Worm (Caenorhabditis elegans) whole organism, early embryonic: ENCODE data around the gene nlp-18.

Experiments used
- B0310.2 ChIP-seq: sonication (generic microtip); optimal IDR thresholded peaks from 2 replicates; lab custom pipeline; 2016; ENCODE audit warnings: mild to moderate bottlenecking, missing genetic modification characterization, missing compliant biosample characterization
- F13C5.2 ChIP-seq: sonication (generic microtip); optimal IDR thresholded peaks from 2 replicates; lab custom pipeline; 2017; ENCODE audit warnings: mild to moderate bottlenecking, missing genetic modification characterization, inconsistent platforms, missing compliant biosample characterization
- aly-1 ChIP-seq: sonication (generic microtip); optimal IDR thresholded peaks from 2 replicates; lab custom pipeline; 2016; ENCODE audit warnings: missing genetic modification characterization, missing compliant biosample characterization
- ama-1 ChIP-seq: fragments of 150-350 bp; optimal IDR thresholded peaks from 2 replicates; lab custom pipeline; 2014
- ceh-13 ChIP-seq: fragments of 200-800 bp; sonication (Bioruptor generic); optimal IDR thresholded peaks from 2 replicates; lab custom pipeline; 2018; ENCODE audit warnings: mild to moderate bottlenecking, missing genetic modification characterization, missing compliant biosample characterization
- ceh-36 ChIP-seq: sonication (generic microtip); optimal IDR thresholded peaks from 2 replicates; lab custom pipeline; 2016; ENCODE audit warnings: missing genetic modification characterization, inconsistent platforms, missing compliant biosample characterization
- ets-7 ChIP-seq: sonication (generic microtip); optimal IDR thresholded peaks from 2 replicates; lab custom pipeline; 2016; ENCODE audit warnings: missing genotype, missing genetic modification characterization, missing compliant biosample characterization
- flt-1 ChIP-seq: fragments of 200-800 bp; sonication (Bioruptor generic); IDR thresholded peaks from 2 replicates; pipeline ENCODE4 v1.3.6; 2022; ENCODE audit warnings: missing genetic modification characterization, missing compliant biosample characterization
- hmbx-1 ChIP-seq: sonication (generic microtip); optimal IDR thresholded peaks from 2 replicates; lab custom pipeline; 2016; ENCODE audit warnings: mild to moderate bottlenecking, missing genetic modification characterization, missing compliant biosample characterization
- hmg-4 ChIP-seq: fragments of 200-800 bp; sonication (Bioruptor generic); optimal IDR thresholded peaks from 2 replicates; lab custom pipeline; 2018; ENCODE audit warnings: mild to moderate bottlenecking, missing genetic modification characterization, missing compliant biosample characterization
- hnd-1 ChIP-seq: sonication (generic microtip); optimal IDR thresholded peaks from 2 replicates; lab custom pipeline; 2016; ENCODE audit warnings: missing genetic modification characterization, missing compliant biosample characterization
- pes-1 ChIP-seq: fragments of 200-800 bp; sonication (Bioruptor generic); IDR thresholded peaks from 2 replicates; pipeline ENCODE4 v1.3.6; 2022; ENCODE audit warnings: missing genetic modification reagents, missing genetic modification characterization, missing compliant biosample characterization
- scrt-1 ChIP-seq: fragments of 200-800 bp; sonication (Bioruptor generic); IDR thresholded peaks from 2 replicates; pipeline ENCODE4 v1.3.6; 2022; ENCODE audit warnings: missing genetic modification characterization, missing compliant biosample characterization
- sea-1 ChIP-seq: fragments of 200-800 bp; sonication (Bioruptor generic); conservative IDR thresholded peaks from 2 replicates; pipeline ENCODE4 v1.3.6; 2022; ENCODE audit warnings: missing genetic modification characterization, missing compliant biosample characterization
- tbx-11 ChIP-seq: fragments of 200-800 bp; sonication (Bioruptor generic); IDR thresholded peaks from 2 replicates; pipeline ENCODE4 v1.3.6; 2022; ENCODE audit warnings: missing genetic modification characterization, missing compliant biosample characterization
- tbx-37 ChIP-seq: fragments of 200-800 bp; sonication (Bioruptor generic); conservative IDR thresholded peaks from 2 replicates; pipeline ENCODE4 v1.3.6; 2022; ENCODE audit warnings: missing genetic modification reagents, missing genetic modification characterization, missing compliant biosample characterization
- tra-4 ChIP-seq: sonication (generic microtip); optimal IDR thresholded peaks from 2 replicates; lab custom pipeline; 2017; ENCODE audit warnings: missing genetic modification characterization, missing compliant biosample characterization

The nlp-18 gene

DNA sequence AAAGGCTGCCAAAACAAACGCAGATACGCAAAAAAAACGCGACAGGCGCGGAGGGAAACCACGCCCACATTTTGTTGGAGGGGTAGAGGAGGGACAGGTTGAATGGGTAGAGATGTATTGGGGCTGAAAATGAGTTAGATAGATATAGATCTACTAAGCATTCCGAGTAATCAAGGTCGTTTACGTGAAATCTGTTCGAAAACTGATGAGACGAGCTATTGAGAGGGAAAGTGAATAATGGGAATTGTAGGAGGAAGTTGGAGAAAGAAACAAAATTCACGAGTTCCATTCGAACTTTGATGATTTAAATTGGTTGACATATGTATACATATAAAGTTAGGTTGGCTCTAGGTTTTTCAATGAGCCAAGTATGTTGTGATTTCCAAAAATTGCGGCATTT lies 13.3 kb downstream of the nlp-18 start:
- TF ChIP-seq B0310.2 (no peak), hnd-1 (tag; lab: Kevin White, UChicago) (no peak), ama-1 (lab: Kevin White, UChicago) (no peak), scrt-1 (GFP tag; lab: Robert Waterston, UW) (no peak), tbx-37 (GFP tag; lab: Robert Waterston, UW) (no peak), pes-1 (GFP tag; lab: Robert Waterston, UW) (no peak), hmbx-1 (tag; lab: Kevin White, UChicago) (no peak), aly-1 (tag; lab: Kevin White, UChicago) (no peak), F13C5.2 (no peak), ets-7 (no peak), flt-1 (GFP tag; lab: Robert Waterston, UW) (no peak), sea-1 (GFP tag; lab: Robert Waterston, UW) (no peak), ceh-36 (tag; lab: Kevin White, UChicago) (no peak)

DNA sequence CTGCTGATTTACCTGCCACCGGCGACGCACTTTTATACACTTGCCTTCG lies 13.5 kb downstream of the nlp-18 start, which contains the start of gene ram-2:
ram-2 (minus strand) TSS at position 47 of the 49 bp plus-strand sequence.
- TF ChIP-seq ceh-36 (tag; lab: Kevin White, UChicago) = no peak
- no peak for TF ChIP-seq B0310.2
- no peak for TF ChIP-seq hmg-4 (GFP tag; lab: Kevin White, UChicago)
- no peak for TF ChIP-seq flt-1 (GFP tag; lab: Robert Waterston, UW)
- TF ChIP-seq ets-7 = no peak
- no peak for TF ChIP-seq tra-4 (tag; lab: Kevin White, UChicago)
- no peak for TF ChIP-seq aly-1 (tag; lab: Kevin White, UChicago)

ce11 chrII:11016435-11016834 lies 13.8 kb downstream of the nlp-18 start:
- TF ChIP-seq ets-7 (no peak), tbx-11 (GFP tag; lab: Robert Waterston, UW) (no peak), sea-1 (GFP tag; lab: Robert Waterston, UW) (no peak), ceh-13 (GFP tag; lab: Kevin White, UChicago) (no peak)

ce11 chrII:11015734-11016133 lies 14.5 kb downstream of the nlp-18 start:
- no peak for TF ChIP-seq ceh-36 (tag; lab: Kevin White, UChicago)

DNA sequence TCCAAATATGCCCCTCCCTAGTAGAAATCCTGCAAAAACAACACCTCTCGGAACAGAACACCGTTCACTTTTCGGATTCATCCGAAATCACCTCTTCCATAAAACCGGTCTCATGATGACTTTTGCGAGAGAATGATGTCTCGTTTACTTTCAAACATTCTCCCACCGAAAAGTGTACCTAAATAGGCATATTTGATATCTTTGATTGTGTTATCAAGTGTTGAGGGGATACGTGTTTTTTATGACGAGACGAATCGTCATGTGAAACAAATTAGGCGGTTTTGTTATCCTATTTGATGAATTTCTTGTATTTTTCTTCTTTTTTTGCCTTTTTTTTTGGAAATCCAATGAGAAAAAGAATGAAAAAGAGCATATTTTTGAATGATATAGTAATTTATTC lies 15.0 kb downstream of the nlp-18 start:
- TF ChIP-seq scrt-1 (GFP tag; lab: Robert Waterston, UW) = no peak
- no peak for TF ChIP-seq tbx-11 (GFP tag; lab: Robert Waterston, UW)
- no peak for TF ChIP-seq hmg-4 (GFP tag; lab: Kevin White, UChicago)
- no peak for TF ChIP-seq aly-1 (tag; lab: Kevin White, UChicago)
- TF ChIP-seq ceh-13 (GFP tag; lab: Kevin White, UChicago) = no peak
- TF ChIP-seq ama-1 (lab: Kevin White, UChicago) = no peak
- no peak for TF ChIP-seq ets-7

ce11 chrII:11013667-11014066 lies 16.5 kb downstream of the nlp-18 start, which contains the start of gene col-81:
TSS of gene col-81 (minus strand) at chrII:11013767.
- TF ChIP-seq tbx-37 (GFP tag; lab: Robert Waterston, UW) (no peak), tra-4 (tag; lab: Kevin White, UChicago) (no peak), hnd-1 (tag; lab: Kevin White, UChicago) (no peak), F13C5.2 (no peak), ama-1 (lab: Kevin White, UChicago) (no peak), ceh-36 (tag; lab: Kevin White, UChicago) (no peak), flt-1 (GFP tag; lab: Robert Waterston, UW) (no peak), hmbx-1 (tag; lab: Kevin White, UChicago) (no peak), ceh-13 (GFP tag; lab: Kevin White, UChicago) (no peak), tbx-11 (GFP tag; lab: Robert Waterston, UW) (no peak), scrt-1 (GFP tag; lab: Robert Waterston, UW) (no peak), B0310.2 (no peak), ets-7 (no peak), pes-1 (GFP tag; lab: Robert Waterston, UW) (no peak), sea-1 (GFP tag; lab: Robert Waterston, UW) (no peak), hmg-4 (GFP tag; lab: Kevin White, UChicago) (no peak), aly-1 (tag; lab: Kevin White, UChicago) (no peak)

- TF ChIP-seq hnd-1 (tag; lab: Kevin White, UChicago) (no peak), scrt-1 (GFP tag; lab: Robert Waterston, UW) (0 out of 2 replicates have a peak, but pooled peaks have one; percentile 19)
Measured at ce11 chrII:11012532-11013179, 17.5 kb downstream of the nlp-18 start.

DNA sequence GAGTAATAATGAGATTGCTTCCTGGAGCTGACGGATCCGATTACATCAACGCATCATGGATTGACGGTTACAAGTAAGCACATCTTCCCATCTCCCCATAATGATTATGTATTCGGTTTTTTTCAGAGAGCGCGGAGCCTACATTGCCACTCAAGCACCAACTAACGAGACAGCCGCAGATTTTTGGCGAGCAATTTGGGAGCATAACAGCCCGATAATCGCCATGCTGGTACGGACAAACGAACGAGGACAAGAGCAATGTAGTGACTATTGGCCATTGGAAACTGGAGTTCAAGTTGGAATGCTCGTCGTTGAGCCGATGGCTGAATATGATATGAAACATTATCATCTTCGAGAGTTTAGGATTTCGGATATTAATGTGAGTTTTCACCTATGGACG lies 19.3 kb downstream of the nlp-18 start:
- TF ChIP-seq ets-7 (no peak), scrt-1 (GFP tag; lab: Robert Waterston, UW) (no peak), sea-1 (GFP tag; lab: Robert Waterston, UW) (no peak), F13C5.2 (no peak), pes-1 (GFP tag; lab: Robert Waterston, UW) (no peak), ama-1 (lab: Kevin White, UChicago) (no peak), tbx-11 (GFP tag; lab: Robert Waterston, UW) (no peak), B0310.2 (no peak), flt-1 (GFP tag; lab: Robert Waterston, UW) (no peak), tbx-37 (GFP tag; lab: Robert Waterston, UW) (no peak), hnd-1 (tag; lab: Kevin White, UChicago) (no peak), ceh-36 (tag; lab: Kevin White, UChicago) (no peak)

DNA sequence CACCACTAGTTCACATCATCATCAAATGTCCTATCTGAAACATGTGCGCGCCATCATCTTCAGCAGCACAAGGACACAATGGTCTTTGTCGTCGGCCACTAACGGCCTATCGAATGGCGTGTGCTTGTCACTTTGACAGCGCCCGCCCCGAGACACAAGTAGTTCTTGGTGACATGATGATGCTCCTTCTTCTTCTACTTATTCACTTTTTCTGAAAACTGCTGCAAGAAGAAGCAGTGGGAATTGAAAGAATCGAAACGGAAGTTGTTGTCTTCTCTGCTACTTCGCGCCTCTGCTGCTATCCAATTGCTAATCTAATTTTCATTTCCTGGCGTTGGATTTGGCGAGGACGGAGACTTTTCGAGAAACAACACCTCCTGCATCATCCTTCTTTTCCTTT lies 25.8 kb downstream of the nlp-18 start:
- no peak for TF ChIP-seq scrt-1 (GFP tag; lab: Robert Waterston, UW)
- TF ChIP-seq aly-1 (tag; lab: Kevin White, UChicago) = no peak
- no peak for TF ChIP-seq B0310.2
- TF ChIP-seq ceh-36 (tag; lab: Kevin White, UChicago) = no peak
- TF ChIP-seq ama-1 (lab: Kevin White, UChicago) = no peak
- no peak for TF ChIP-seq pes-1 (GFP tag; lab: Robert Waterston, UW)
- no peak for TF ChIP-seq hnd-1 (tag; lab: Kevin White, UChicago)
- no peak for TF ChIP-seq ets-7
- TF ChIP-seq hmbx-1 (tag; lab: Kevin White, UChicago) = no peak
- TF ChIP-seq F13C5.2 = no peak
- TF ChIP-seq tra-4 (tag; lab: Kevin White, UChicago) = no peak
- TF ChIP-seq tbx-37 (GFP tag; lab: Robert Waterston, UW) = no peak
